Fruit fly (Drosophila melanogaster): ENCODE measurements around the gene Flacc.
A peak's percentile ranks its signal among the peaks of the same experiment; 100 is the strongest.

Flacc gene

dm6 chrX:18848338-18849021, 45.0 kb downstream of the Flacc start, which contains the start of gene shop (continued):
- TF ChIP-seq C15 (GFP tag; IDR thresholded peaks at IDR 0.05) = no peak
- TF ChIP-seq CG15269 (tag; optimal IDR thresholded peaks at IDR 0.05) = peak; percentile 89
- peak; percentile 61 for TF ChIP-seq CG3407 (GFP tag; optimal IDR thresholded peaks at IDR 0.05)
- no peak for TF ChIP-seq CG8765 (GFP tag; IDR thresholded peaks at IDR 0.05)
- TF ChIP-seq tap (tag; optimal IDR thresholded peaks at IDR 0.05) = peak; percentile 72
- no peak for TF ChIP-seq cas (GFP tag; IDR thresholded peaks at IDR 0.05)
- TF ChIP-seq HHEX (GFP tag; optimal IDR thresholded peaks at IDR 0.05) = peak; percentile 84
- peak; percentile 24 for TF ChIP-seq YL-1 (GFP tag; optimal IDR thresholded peaks at IDR 0.05)
- TF ChIP-seq gsb-n (tag; optimal IDR thresholded peaks at IDR 0.05) = peak; percentile 64
- TF ChIP-seq al (GFP tag; IDR thresholded peaks at IDR 0.05) = peak; percentile 62
- peak; percentile 54 for TF ChIP-seq CG6254 (GFP tag; optimal IDR thresholded peaks at IDR 0.05)
- TF ChIP-seq CG16815 (GFP tag; optimal IDR thresholded peaks at IDR 0.05) = peak; percentile 78
- peak; percentile 81 for TF ChIP-seq CG12942 (GFP tag; optimal IDR thresholded peaks at IDR 0.05)
- TF ChIP-seq exex (tag; optimal IDR thresholded peaks at IDR 0.05) = no peak
- TF ChIP-seq NFAT (GFP tag; IDR thresholded peaks at IDR 0.05) = peak; percentile 61; the same call in 1 of the 2 replicates
- no peak for TF ChIP-seq h (optimal IDR thresholded peaks at IDR 0.05)
- TF ChIP-seq Vsx1 (GFP tag; optimal IDR thresholded peaks at IDR 0.05) = peak; percentile 69
- no peak for TF ChIP-seq abd-A (tag; optimal IDR thresholded peaks at IDR 0.05)
- TF ChIP-seq CG6791 (GFP tag; IDR thresholded peaks at IDR 0.05; ENCODE audit: partially characterized antibody) = 0 out of 3 replicates have a peak, but pooled peaks have one; percentile 55
- TF ChIP-seq vnd (GFP tag; IDR thresholded peaks at IDR 0.05; ENCODE audit: partially characterized antibody) = peak; percentile 44; the same call in 1 of the 3 replicates
- TF ChIP-seq croc (GFP tag; conservative IDR thresholded peaks at IDR 0.05) = peak; percentile 50; the same call in 2 of the 3 replicates
- peak; percentile 73 for TF ChIP-seq CG11247 (GFP tag; IDR thresholded peaks at IDR 0.05)
- TF ChIP-seq shn (GFP tag; optimal IDR thresholded peaks at IDR 0.05) = peak; percentile 56
- no peak for TF ChIP-seq gcm2 (GFP tag; optimal IDR thresholded peaks at IDR 0.05)
- peak; percentile 57 for TF ChIP-seq ara (GFP tag; IDR thresholded peaks at IDR 0.05)
- peak; percentile 83 for TF ChIP-seq Hand (GFP tag; optimal IDR thresholded peaks at IDR 0.05)
- 0 out of 2 replicates have a peak, but pooled peaks have one; percentile 29 for TF ChIP-seq dimm (GFP tag; IDR thresholded peaks at IDR 0.05)
- peak; percentile 25 for TF ChIP-seq CG17802 (tag; optimal IDR thresholded peaks at IDR 0.05)
- no peak for TF ChIP-seq D (optimal IDR thresholded peaks at IDR 0.05)
- TF ChIP-seq D (GFP tag; optimal IDR thresholded peaks at IDR 0.05) = peak; percentile 83
- TF ChIP-seq CG13894 (tag; optimal IDR thresholded peaks at IDR 0.05) = peak; percentile 46
- no peak for TF ChIP-seq sc (optimal IDR thresholded peaks at IDR 0.05)
- peak; percentile 63 for TF ChIP-seq sc (GFP tag; optimal IDR thresholded peaks at IDR 0.05)
- no peak for TF ChIP-seq tll (GFP tag; optimal IDR thresholded peaks at IDR 0.05)
- no peak for TF ChIP-seq CG3726 (GFP tag; IDR thresholded peaks at IDR 0.05)
- TF ChIP-seq bcd (GFP tag; optimal IDR thresholded peaks at IDR 0.05) = peak; percentile 86
- TF ChIP-seq Ada2b (GFP tag; IDR thresholded peaks at IDR 0.05) = peak; percentile 51; the same call in 1 of the 2 replicates
- peak; percentile 36; the same call in 1 of the 2 replicates for TF ChIP-seq inv (GFP tag; IDR thresholded peaks at IDR 0.05; ENCODE audit: partially characterized antibody)
- peak; percentile 11 for TF ChIP-seq crc (GFP tag; optimal IDR thresholded peaks at IDR 0.05)
- peak; percentile 83 for TF ChIP-seq CG13296 (GFP tag; optimal IDR thresholded peaks at IDR 0.05)
- peak; percentile 90 for TF ChIP-seq CG10147 (GFP tag; optimal IDR thresholded peaks at IDR 0.05)
- peak; percentile 68 for TF ChIP-seq ems (GFP tag; optimal IDR thresholded peaks at IDR 0.05)
- TF ChIP-seq pzg (GFP tag; optimal IDR thresholded peaks at IDR 0.05) = peak; percentile 29
- TF ChIP-seq HLH4C (GFP tag; IDR thresholded peaks at IDR 0.05; ENCODE audit: partially characterized antibody) = 0 out of 3 replicates have a peak, but pooled peaks have one; percentile 26
- TF ChIP-seq otp (GFP tag; IDR thresholded peaks at IDR 0.05) = peak; percentile 39; the same call in 1 of the 3 replicates
- TF ChIP-seq zf30C (GFP tag; optimal IDR thresholded peaks at IDR 0.05) = no peak
- TF ChIP-seq CG10274 (GFP tag; optimal IDR thresholded peaks at IDR 0.05) = peak; percentile 76
- TF ChIP-seq CG4328 (GFP tag; optimal IDR thresholded peaks at IDR 0.05) = peak; percentile 71
- TF ChIP-seq CG43689 (GFP tag; IDR thresholded peaks at IDR 0.05) = 0 out of 2 replicates have a peak, but pooled peaks have one; percentile 36
